Worm (Caenorhabditis elegans) whole organism, L1 larva: ENCODE results near the gene C04H5.1.
A peak's percentile ranks its signal among the peaks of the same experiment; 100 is the strongest.

Experiments used
- C04F5.9 ChIP-seq: sonication (generic microtip); optimal IDR thresholded peaks from 2 replicates; lab custom pipeline; 2016; ENCODE audit warnings: missing genetic modification characterization, missing compliant biosample characterization
- C16A3.4 ChIP-seq: fragments of 150-350 bp; optimal IDR thresholded peaks from 2 replicates; lab custom pipeline; 2014; ENCODE audit warnings: missing biosample characterization, missing genetic modification characterization
- C34B4.2 ChIP-seq: sonication (generic microtip); optimal IDR thresholded peaks from 2 replicates; lab custom pipeline; 2017; ENCODE audit warnings: mild to moderate bottlenecking, missing genetic modification characterization, missing compliant biosample characterization
- F16B12.6 ChIP-seq: fragments of 150-350 bp; optimal IDR thresholded peaks from 2 replicates; lab custom pipeline; 2014; ENCODE audit warnings: missing biosample characterization, missing genetic modification characterization
- ceh-8 ChIP-seq: fragments of 200-800 bp; sonication (Bioruptor generic); optimal IDR thresholded peaks from 2 replicates; lab custom pipeline; 2018; ENCODE audit warnings: mild to moderate bottlenecking, missing genetic modification characterization, moderate library complexity, missing compliant biosample characterization
- ceh-88 ChIP-seq: fragments of 200-800 bp; sonication (Bioruptor generic); IDR thresholded peaks from 2 replicates; pipeline ENCODE4 v1.3.6; 2022; ENCODE audit warnings: missing genetic modification characterization, missing compliant biosample characterization
- ceh-90 ChIP-seq: sonication (generic microtip); optimal IDR thresholded peaks from 2 replicates; lab custom pipeline; 2016; ENCODE audit warnings: missing genetic modification characterization, missing compliant biosample characterization
- ces-1 ChIP-seq: fragments of 150-350 bp; optimal IDR thresholded peaks from 2 replicates; lab custom pipeline; 2014; ENCODE audit warnings: missing biosample characterization, missing genetic modification reagents, missing genetic modification characterization
- dpl-1 ChIP-seq, 3 experiments: fragments of 150-350 bp in 2 of 3; sonication (generic microtip) in 1 of 3; optimal IDR thresholded peaks; 2 replicates each; lab custom pipeline; 2014 to 2017; ENCODE audit warnings: missing biosample characterization in 3 of 3, missing genetic modification characterization in 3 of 3, missing genetic modification reagents in 3 of 3
- dsc-1 ChIP-seq: sonication (generic microtip); optimal IDR thresholded peaks from 2 replicates; lab custom pipeline; 2016; ENCODE audit warnings: mild to moderate bottlenecking, missing genetic modification characterization, missing compliant biosample characterization
- efl-1 ChIP-seq, 4 experiments: fragments of 150-350 bp; optimal IDR thresholded peaks in 3 of 4; peaks in 1 of 4; 1 replicate in 1 of 4; 2 replicates in 3 of 4; lab custom pipeline; 2014; ENCODE audit warnings: missing biosample characterization in 2 of 4, missing genetic modification characterization in 2 of 4, missing genetic modification reagents in 2 of 4
- efl-3 ChIP-seq: fragments of 200-800 bp; sonication (Bioruptor generic); optimal IDR thresholded peaks from 2 replicates; lab custom pipeline; 2018; ENCODE audit warnings: mild to moderate bottlenecking, missing genetic modification characterization, missing compliant biosample characterization
- elt-2 ChIP-seq: sonication (generic microtip); optimal IDR thresholded peaks from 2 replicates; lab custom pipeline; 2016; ENCODE audit warnings: missing genetic modification characterization, mild to moderate bottlenecking, inconsistent platforms, missing compliant biosample characterization, missing genetic modification reagents
- ets-5 ChIP-seq: fragments of 200-800 bp; sonication (Bioruptor generic); IDR thresholded peaks from 2 replicates; pipeline ENCODE4 v1.3.6; 2022; ENCODE audit warnings: missing genetic modification characterization, missing compliant biosample characterization
- fkh-10 ChIP-seq: sonication (generic microtip); optimal IDR thresholded peaks from 2 replicates; lab custom pipeline; 2017; ENCODE audit warnings: missing biosample characterization, missing genetic modification reagents, missing genetic modification characterization
- fkh-4 ChIP-seq: sonication (generic microtip); optimal IDR thresholded peaks from 2 replicates; lab custom pipeline; 2016; ENCODE audit warnings: missing compliant biosample characterization, missing genetic modification characterization, borderline replicate concordance
- grh-1 ChIP-seq: fragments of 200-800 bp; sonication (Bioruptor generic); IDR thresholded peaks from 2 replicates; pipeline ENCODE4 v1.3.6; 2022; ENCODE audit warnings: missing genetic modification reagents, missing genetic modification characterization, missing compliant biosample characterization
- hlh-4 ChIP-seq: sonication (generic microtip); optimal IDR thresholded peaks from 2 replicates; lab custom pipeline; 2016; ENCODE audit warnings: mild to moderate bottlenecking, missing genetic modification characterization, missing compliant biosample characterization
- hpl-2 ChIP-seq: fragments of 150-350 bp; optimal IDR thresholded peaks from 2 replicates; lab custom pipeline; 2014; ENCODE audit warnings: missing biosample characterization, missing genetic modification reagents, missing genetic modification characterization
- isw-1 ChIP-seq: fragments of 200-800 bp; sonication (Bioruptor generic); IDR thresholded peaks from 2 replicates; pipeline ENCODE4 v1.3.6; 2022; ENCODE audit warnings: missing genetic modification characterization, missing compliant biosample characterization
- lin-13 ChIP-seq: fragments of 150-350 bp; optimal IDR thresholded peaks from 2 replicates; lab custom pipeline; 2014; ENCODE audit warnings: missing biosample characterization, missing genetic modification reagents, missing genetic modification characterization
- lin-14 ChIP-seq: fragments of 200-800 bp; sonication (Bioruptor generic); optimal IDR thresholded peaks from 2 replicates; lab custom pipeline; 2018; ENCODE audit warnings: mild to moderate bottlenecking, missing genetic modification characterization, moderate library complexity, missing compliant biosample characterization
- lin-35 ChIP-seq, 2 experiments: fragments of 150-350 bp; optimal IDR thresholded peaks; 2 replicates each; lab custom pipeline; 2014; ENCODE audit warnings: missing biosample characterization in 2 of 2, missing genetic modification characterization in 2 of 2, missing genetic modification reagents in 2 of 2
- lin-39 ChIP-seq: fragments of 150-350 bp; optimal IDR thresholded peaks from 2 replicates; lab custom pipeline; 2014; ENCODE audit warnings: missing biosample characterization, missing genetic modification reagents, missing genetic modification characterization
- lir-3 ChIP-seq: sonication (generic microtip); optimal IDR thresholded peaks from 2 replicates; lab custom pipeline; 2016; ENCODE audit warnings: mild to moderate bottlenecking, missing genetic modification characterization, moderate library complexity, missing compliant biosample characterization; ENCODE audit not compliant: poor library complexity
- lsy-2 ChIP-seq, 2 experiments: fragments of 150-350 bp; optimal IDR thresholded peaks; 2 replicates each; lab custom pipeline; 2014; ENCODE audit warnings: missing biosample characterization in 2 of 2, missing genetic modification characterization in 2 of 2
- mab-9 ChIP-seq: fragments of 200-800 bp; sonication (Bioruptor generic); IDR thresholded peaks from 2 replicates; pipeline ENCODE4 v1.3.6; 2022; ENCODE audit warnings: missing genetic modification reagents, missing genetic modification characterization, missing compliant biosample characterization
- mdl-1 ChIP-seq, 2 experiments: fragments of 150-350 bp; optimal IDR thresholded peaks; 2 replicates each; lab custom pipeline; 2014 to 2017; ENCODE audit warnings: missing biosample characterization in 2 of 2, missing genetic modification characterization in 2 of 2, inconsistent platforms in 1 of 2
- nhr-19 ChIP-seq: fragments of 200-800 bp; sonication (Bioruptor generic); conservative IDR thresholded peaks from 2 replicates; pipeline ENCODE4 v1.3.6; 2022; ENCODE audit warnings: missing genetic modification characterization, missing compliant biosample characterization
- nhr-237 ChIP-seq: fragments of 150-350 bp; optimal IDR thresholded peaks from 2 replicates; lab custom pipeline; 2014; ENCODE audit warnings: missing biosample characterization, missing genetic modification characterization
- nhr-47 ChIP-seq: sonication (generic microtip); optimal IDR thresholded peaks from 2 replicates; lab custom pipeline; 2016; ENCODE audit warnings: mild to moderate bottlenecking, missing genetic modification characterization, moderate library complexity, missing compliant biosample characterization
- nhr-71 ChIP-seq: sonication (generic microtip); optimal IDR thresholded peaks from 2 replicates; lab custom pipeline; 2016; ENCODE audit warnings: mild to moderate bottlenecking, missing genetic modification characterization, moderate library complexity, missing compliant biosample characterization
- nhr-85 ChIP-seq: sonication (generic microtip); peaks from one replicate; lab custom pipeline; 2016; ENCODE audit warnings: missing genetic modification characterization, inconsistent platforms, missing compliant biosample characterization
- nhr-90 ChIP-seq: sonication (generic microtip); optimal IDR thresholded peaks from 2 replicates; lab custom pipeline; 2016; ENCODE audit warnings: mild to moderate bottlenecking, missing genetic modification characterization, missing compliant biosample characterization; ENCODE audit not compliant: poor library complexity
- rnt-1 ChIP-seq: sonication (generic microtip); optimal IDR thresholded peaks from 2 replicates; lab custom pipeline; 2016; ENCODE audit warnings: mild to moderate bottlenecking, missing genetic modification characterization, moderate library complexity, missing compliant biosample characterization
- snu-23 ChIP-seq: sonication (generic microtip); optimal IDR thresholded peaks from 2 replicates; lab custom pipeline; 2016; ENCODE audit warnings: missing genetic modification characterization, missing compliant biosample characterization
- sox-4 ChIP-seq: sonication (generic microtip); optimal IDR thresholded peaks from 2 replicates; lab custom pipeline; 2016; ENCODE audit warnings: missing genetic modification characterization, missing compliant biosample characterization
- sup-37 ChIP-seq: fragments of 200-800 bp; sonication (Bioruptor generic); optimal IDR thresholded peaks from 2 replicates; lab custom pipeline; 2018; ENCODE audit warnings: mild to moderate bottlenecking, missing genetic modification characterization, missing compliant biosample characterization
- tbx-2 ChIP-seq: sonication (generic microtip); optimal IDR thresholded peaks from 2 replicates; lab custom pipeline; 2016; ENCODE audit warnings: missing genetic modification characterization, missing compliant biosample characterization
- unc-86 ChIP-seq: sonication (generic microtip); optimal IDR thresholded peaks from 2 replicates; lab custom pipeline; 2016; ENCODE audit warnings: missing genetic modification characterization, missing compliant biosample characterization
- vab-15 ChIP-seq: sonication (generic microtip); optimal IDR thresholded peaks from 2 replicates; lab custom pipeline; 2017; ENCODE audit warnings: missing genotype, mild to moderate bottlenecking, missing genetic modification characterization, missing compliant biosample characterization
- xbp-1 ChIP-seq: sonication (generic microtip); optimal IDR thresholded peaks from 2 replicates; lab custom pipeline; 2016; ENCODE audit warnings: missing genetic modification characterization, missing compliant biosample characterization
- ztf-11 ChIP-seq, 2 experiments: sonication (generic microtip); optimal IDR thresholded peaks; 2 replicates each; lab custom pipeline; 2016 to 2017; ENCODE audit warnings: missing genetic modification characterization in 2 of 2, missing biosample characterization in 1 of 2, missing compliant biosample characterization in 1 of 2

Gene C04H5.1

DNA sequence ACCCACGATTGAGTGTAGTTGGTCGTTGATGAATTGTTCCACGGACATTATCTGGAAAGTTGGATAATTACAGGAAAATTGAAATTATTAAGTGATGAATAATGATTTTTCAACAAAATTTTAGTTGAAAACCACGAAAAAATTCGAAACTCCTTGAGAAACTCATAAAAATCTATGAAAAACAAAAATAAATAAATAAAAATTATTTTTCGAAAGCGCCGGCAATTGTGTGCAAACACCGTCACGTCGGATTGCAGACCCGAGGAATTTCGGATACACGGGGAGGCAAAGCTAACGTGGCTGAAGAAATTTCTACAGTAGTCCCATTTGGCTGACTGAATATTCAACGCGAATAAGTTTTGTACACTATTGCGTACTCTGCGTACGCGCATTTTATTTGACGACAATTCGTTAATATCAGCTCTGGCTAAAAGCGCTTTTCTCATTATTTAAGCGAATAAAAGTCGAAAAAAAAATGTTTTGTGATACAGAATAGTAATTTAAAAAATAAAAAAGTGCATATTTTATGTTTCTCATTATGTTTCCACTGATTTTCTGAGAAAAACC lies 27.5 kb downstream of the C04H5.1 start, which contains the start of gene mog-4 (continued):
- peak; percentile 73 for TF ChIP-seq efl-3 (GFP tag; lab: Kevin White, UChicago)
- TF ChIP-seq lsy-2 (tag; optimal IDR thresholded peaks at IDR 0.05; lab: Kevin White, UChicago) = peak; percentile 98
- peak; percentile 86 for TF ChIP-seq elt-2 (tag; lab: Kevin White, UChicago)
- peak; percentile 99 for TF ChIP-seq lir-3
- peak; percentile 38 for TF ChIP-seq lin-39
- peak; percentile 83 for TF ChIP-seq sup-37 (GFP tag; lab: Kevin White, UChicago)
- peak; percentile 69 to 86 for TF ChIP-seq lin-35 (GFP tag; optimal IDR thresholded peaks at IDR 0.05; lab: Kevin White, UChicago)
- peak; percentile 99 for TF ChIP-seq nhr-47 (tag; lab: Kevin White, UChicago)
- peak; percentile 99 for TF ChIP-seq grh-1 (GFP tag; lab: Robert Waterston, UW)
- TF ChIP-seq lin-13 (GFP tag; lab: Kevin White, UChicago) = peak; percentile 71
- peak; percentile 67 for TF ChIP-seq hlh-4 (tag; lab: Kevin White, UChicago)
- peak; percentile 100 for TF ChIP-seq ceh-88
- peak; percentile 91 for TF ChIP-seq vab-15 (tag; lab: Kevin White, UChicago)
- peak; percentile 93 for TF ChIP-seq F16B12.6 (tag; lab: Kevin White, UChicago)
- peak; percentile 85 to 86 for TF ChIP-seq efl-1 (optimal IDR thresholded peaks at IDR 0.05; lab: Kevin White, UChicago)
- TF ChIP-seq efl-1 (GFP tag; optimal IDR thresholded peaks at IDR 0.05 in 1 of 2; lab: Kevin White, UChicago) = peak; percentile 77 to 98
- TF ChIP-seq ceh-8 (GFP tag; lab: Kevin White, UChicago) = peak; percentile 95
- TF ChIP-seq fkh-10 = peak; percentile 65
- peak; percentile 98 for TF ChIP-seq snu-23
- TF ChIP-seq C34B4.2 (tag; lab: Kevin White, UChicago) = peak; percentile 54
- peak; percentile 92; the same call in 1 of the 2 replicates for TF ChIP-seq ets-5 (GFP tag; lab: Robert Waterston, UW)
- TF ChIP-seq nhr-237 (tag; lab: Kevin White, UChicago) = peak; percentile 46
- peak; percentile 98 for TF ChIP-seq dsc-1 (tag; lab: Kevin White, UChicago)
- TF ChIP-seq tbx-2 (tag; lab: Kevin White, UChicago) = peak; percentile 97
- TF ChIP-seq nhr-19 (GFP tag; lab: Robert Waterston, UW) = peak; percentile 100
- TF ChIP-seq nhr-71 = peak; percentile 99
- TF ChIP-seq sox-4 (tag; lab: Kevin White, UChicago) = peak; percentile 93
- TF ChIP-seq xbp-1 = peak; percentile 96
- peak; percentile 89 for TF ChIP-seq fkh-4 (tag; lab: Kevin White, UChicago)
- peak; percentile 97 for TF ChIP-seq unc-86
- peak; percentile 100 for TF ChIP-seq mab-9 (GFP tag; lab: Robert Waterston, UW)
- TF ChIP-seq rnt-1 = peak; percentile 96
- peak in 1 of 2 experiments; percentile 81 for TF ChIP-seq mdl-1 (tag; optimal IDR thresholded peaks at IDR 0.05; lab: Kevin White, UChicago)
- TF ChIP-seq C04F5.9 = peak; percentile 97
- peak; percentile 82 for TF ChIP-seq ceh-90 (tag; lab: Kevin White, UChicago)
- peak; percentile 34 for TF ChIP-seq ces-1 (GFP tag; lab: Kevin White, UChicago)
- TF ChIP-seq dpl-1 (GFP tag; optimal IDR thresholded peaks at IDR 0.05; lab: Kevin White, UChicago) = peak; percentile 74 to 83 (median 77)
- peak; percentile 82 for TF ChIP-seq C16A3.4
- TF ChIP-seq hpl-2 = peak; percentile 19

DNA sequence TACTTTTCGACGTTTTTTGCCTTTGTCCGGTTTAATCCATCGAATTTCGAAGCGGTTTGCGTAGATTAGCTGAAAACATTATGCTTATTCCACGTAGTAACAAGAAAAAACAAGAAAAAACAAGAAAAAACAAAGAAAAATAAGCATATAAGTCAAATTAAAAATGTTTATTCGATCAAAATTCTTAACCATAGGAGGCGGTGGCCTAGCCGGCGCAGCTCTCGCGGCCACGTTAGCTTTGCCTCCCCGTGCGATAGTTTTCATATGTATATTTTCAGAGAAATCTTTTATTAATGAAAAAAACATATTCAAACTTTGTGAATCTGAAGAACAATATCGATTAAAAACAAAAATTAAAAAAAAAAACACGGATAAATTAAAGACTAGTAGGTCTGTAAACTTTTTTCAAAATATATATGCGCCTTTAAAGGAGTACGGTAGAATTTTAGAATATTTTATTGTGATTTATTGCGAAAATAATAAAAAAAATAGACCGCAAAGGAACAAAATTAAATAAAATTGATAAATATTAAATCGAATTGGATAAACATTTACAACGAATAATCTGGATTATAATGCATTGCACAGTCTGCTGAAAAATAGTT lies 29.8 kb downstream of the C04H5.1 start:
- TF ChIP-seq lin-14 (peak; percentile 21), nhr-90 (tag; lab: Kevin White, UChicago) (peak; percentile 6), nhr-71 (peak; percentile 43), nhr-47 (tag; lab: Kevin White, UChicago) (peak; percentile 34), lir-3 (peak; percentile 47), ztf-11 (tag; optimal IDR thresholded peaks at IDR 0.05; lab: Kevin White, UChicago) (peak in 1 of 2 experiments; percentile 14), isw-1 (GFP tag; lab: Robert Waterston, UW) (peak; percentile 21; the same call in 1 of the 2 replicates), lsy-2 (tag; optimal IDR thresholded peaks at IDR 0.05; lab: Kevin White, UChicago) (peak; percentile 78 to 95), rnt-1 (peak; percentile 26), F16B12.6 (tag; lab: Kevin White, UChicago) (peak; percentile 57), lin-35 (GFP tag; optimal IDR thresholded peaks at IDR 0.05; lab: Kevin White, UChicago) (peak in 1 of 2 experiments; percentile 31), C16A3.4 (peak; percentile 6), snu-23 (peak; percentile 8), nhr-85 (tag; lab: Kevin White, UChicago) (peak; percentile 44), dpl-1 (GFP tag; optimal IDR thresholded peaks at IDR 0.05; lab: Kevin White, UChicago) (peak in 1 of 3 experiments; percentile 38), efl-1 (optimal IDR thresholded peaks at IDR 0.05; lab: Kevin White, UChicago) (peak; percentile 31 to 45), efl-1 (GFP tag; optimal IDR thresholded peaks at IDR 0.05 in 1 of 2; lab: Kevin White, UChicago) (peak in 1 of 2 experiments; percentile 91)
- TF ChIP-seq, all 84 proteins: peak for 16; not testable (repeated sequence) for 68
